Worm (Caenorhabditis elegans): ENCODE data around the gene F07F6.8.

Gene F07F6.8

ce11 chrII:5414040-5414439 is 11.5 kb downstream of the F07F6.8 start, which contains the start of the genes EEED8.14 and EEED8.3:
Gene EEED8.14 (minus strand): TSS chrII:5414052.
Gene EEED8.3 (plus strand): TSS chrII:5414276.
- no peak for TF ChIP-seq dao-5 (tag; optimal IDR thresholded peaks at IDR 0.05)
- TF ChIP-seq W03F9.2 (tag; optimal IDR thresholded peaks at IDR 0.05) = no peak
- TF ChIP-seq him-1 (tag; optimal IDR thresholded peaks at IDR 0.05) = no peak

ce11 chrII:5412467-5412866 is 13.1 kb downstream of the F07F6.8 start, which contains the start of the genes EEED8.13 and EEED8.18:
Gene EEED8.13 (minus strand): TSS chrII:5412567.
Gene EEED8.18 (minus strand): TSS chrII:5412610.
- TF ChIP-seq him-1 (tag; optimal IDR thresholded peaks at IDR 0.05) (no peak), W03F9.2 (tag; optimal IDR thresholded peaks at IDR 0.05) (no peak), dao-5 (tag; optimal IDR thresholded peaks at IDR 0.05) (no peak)

ce11 chrII:5408924-5409323 is 16.6 kb downstream of the F07F6.8 start, which contains the start of the genes EEED8.12 and EEED8.4:
Gene EEED8.12 (minus strand): TSS chrII:5409024.
Gene EEED8.4 (plus strand): TSS chrII:5409319.
- TF ChIP-seq him-1 (tag; optimal IDR thresholded peaks at IDR 0.05) = no peak
- no peak for TF ChIP-seq dao-5 (tag; optimal IDR thresholded peaks at IDR 0.05)
- no peak for TF ChIP-seq W03F9.2 (tag; optimal IDR thresholded peaks at IDR 0.05)

- no peak for TF ChIP-seq W03F9.2 (tag; optimal IDR thresholded peaks at IDR 0.05)
- no peak for TF ChIP-seq him-1 (tag; optimal IDR thresholded peaks at IDR 0.05)
- TF ChIP-seq dao-5 (tag; optimal IDR thresholded peaks at IDR 0.05) = no peak
Measured at ce11 chrII:5407548-5407947, 18.0 kb downstream of the F07F6.8 start, which contains the start of gene clec-141. Gene clec-141 (minus strand): TSS chrII:5407648.

- TF ChIP-seq dao-5 (tag; optimal IDR thresholded peaks at IDR 0.05) (no peak), him-1 (tag; optimal IDR thresholded peaks at IDR 0.05) (no peak), W03F9.2 (tag; optimal IDR thresholded peaks at IDR 0.05) (no peak)
Measured at ce11 chrII:5399201-5399600, 26.3 kb downstream of the F07F6.8 start, which contains the start of gene mog-5. Gene mog-5 (plus strand): TSS chrII:5399538.

ce11 chrII:5398779-5399178 is 26.8 kb downstream of the F07F6.8 start, which contains the start of gene fbxl-3:
Gene fbxl-3 (minus strand): TSS chrII:5398902.
- no peak for TF ChIP-seq dao-5 (tag; optimal IDR thresholded peaks at IDR 0.05)
- no peak for TF ChIP-seq W03F9.2 (tag; optimal IDR thresholded peaks at IDR 0.05)
- TF ChIP-seq him-1 (tag; optimal IDR thresholded peaks at IDR 0.05) = no peak

- TF ChIP-seq him-1 (tag; optimal IDR thresholded peaks at IDR 0.05) (no peak), dao-5 (tag; optimal IDR thresholded peaks at IDR 0.05) (no peak), W03F9.2 (tag; optimal IDR thresholded peaks at IDR 0.05) (no peak)
Measured at ce11 chrII:5395594-5395993, 29.9 kb downstream of the F07F6.8 start, which contains the start of gene pink-1. Gene pink-1 (minus strand): TSS chrII:5395694.

ce11 chrII:5393090-5393489 is 32.4 kb downstream of the F07F6.8 start, which contains the start of gene brap-2:
Gene brap-2 (minus strand): TSS chrII:5393190.
- TF ChIP-seq him-1 (tag; optimal IDR thresholded peaks at IDR 0.05) (no peak), dao-5 (tag; optimal IDR thresholded peaks at IDR 0.05) (no peak), W03F9.2 (tag; optimal IDR thresholded peaks at IDR 0.05) (no peak)

- TF ChIP-seq W03F9.2 (tag; optimal IDR thresholded peaks at IDR 0.05) = no peak
- no peak for TF ChIP-seq dao-5 (tag; optimal IDR thresholded peaks at IDR 0.05)
- no peak for TF ChIP-seq him-1 (tag; optimal IDR thresholded peaks at IDR 0.05)
Measured at ce11 chrII:5391447-5391846, 34.1 kb downstream of the F07F6.8 start.

ce11 chrII:5389831-5390323 is 35.7 kb downstream of the F07F6.8 start, which contains the start of gene ndx-6:
Gene ndx-6 (minus strand): TSS chrII:5389881.
- TF ChIP-seq dao-5 (tag; optimal IDR thresholded peaks at IDR 0.05) (no peak), W03F9.2 (tag; optimal IDR thresholded peaks at IDR 0.05) (peak; percentile 72), him-1 (tag; optimal IDR thresholded peaks at IDR 0.05) (peak; percentile 24)

ce11 chrII:5388786-5389421 is 36.6 kb downstream of the F07F6.8 start, which contains the start of gene rsp-4:
Gene rsp-4 (minus strand): TSS chrII:5388836.
- TF ChIP-seq him-1 (tag; optimal IDR thresholded peaks at IDR 0.05) (no peak), dao-5 (tag; optimal IDR thresholded peaks at IDR 0.05) (no peak), W03F9.2 (tag; optimal IDR thresholded peaks at IDR 0.05) (no peak)

ce11 chrII:5387217-5387616 is 38.3 kb downstream of the F07F6.8 start, which contains the start of gene ccpp-6:
Gene ccpp-6 (minus strand): TSS chrII:5387317.
- TF ChIP-seq dao-5 (tag; optimal IDR thresholded peaks at IDR 0.05) (no peak), W03F9.2 (tag; optimal IDR thresholded peaks at IDR 0.05) (no peak), him-1 (tag; optimal IDR thresholded peaks at IDR 0.05) (no peak)

- no peak for TF ChIP-seq dao-5 (tag; optimal IDR thresholded peaks at IDR 0.05)
- TF ChIP-seq W03F9.2 (tag; optimal IDR thresholded peaks at IDR 0.05) = no peak
- no peak for TF ChIP-seq him-1 (tag; optimal IDR thresholded peaks at IDR 0.05)
Measured at ce11 chrII:5384282-5384681, 41.3 kb downstream of the F07F6.8 start.

ce11 chrII:5379614-5380077 is 45.9 kb downstream of the F07F6.8 start, which contains the start of gene pkc-3:
Gene pkc-3 (plus strand): TSS chrII:5380027.
- no peak for TF ChIP-seq W03F9.2 (tag; optimal IDR thresholded peaks at IDR 0.05)
- TF ChIP-seq dao-5 (tag; optimal IDR thresholded peaks at IDR 0.05) = no peak
- TF ChIP-seq him-1 (tag; optimal IDR thresholded peaks at IDR 0.05) = no peak

Measured in whole organism, L4/young adult.